Worm (Caenorhabditis elegans): ENCODE measurements around the gene cld-9.

Gene cld-9

DNA sequence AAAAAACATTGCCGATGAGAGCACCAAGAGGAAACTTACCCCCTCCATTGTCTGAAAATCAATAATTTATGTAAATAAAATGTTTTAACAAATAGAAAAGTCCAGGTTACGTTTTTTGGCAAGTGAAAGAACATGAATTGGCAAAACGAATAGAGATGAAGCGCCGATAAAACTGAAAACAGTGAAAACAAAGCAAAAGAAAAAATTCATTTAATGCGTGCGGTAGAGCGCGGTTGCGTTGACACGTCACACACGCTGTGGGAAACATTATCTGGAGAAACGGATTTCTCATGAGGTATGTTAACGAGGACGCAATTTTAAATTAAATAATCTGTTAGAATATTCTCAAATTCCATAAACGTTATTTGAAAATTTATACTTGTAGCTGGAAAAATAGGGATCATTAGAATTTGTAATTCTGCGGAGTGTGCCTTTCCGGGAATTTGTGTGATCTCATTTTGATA is 36.4 kb downstream of the cld-9 start, which contains the start of gene zipt-9 (continued):
- TF ChIP-seq lin-13 (GFP tag; optimal IDR thresholded peaks at IDR 0.05) = peak; percentile 46
- no peak for TF ChIP-seq saeg-2 (GFP tag; IDR thresholded peaks at IDR 0.05)
- TF ChIP-seq nhr-11 (tag; optimal IDR thresholded peaks at IDR 0.05) = peak; percentile 56
- peak; percentile 56 for TF ChIP-seq nhr-77 (tag; optimal IDR thresholded peaks at IDR 0.05)
- peak; percentile 56 for TF ChIP-seq hlh-11 (tag; optimal IDR thresholded peaks at IDR 0.05)
- no peak for TF ChIP-seq unc-39 (tag; optimal IDR thresholded peaks at IDR 0.05)
- no peak for TF ChIP-seq zag-1 (tag; optimal IDR thresholded peaks at IDR 0.05)
- TF ChIP-seq duxl-1 (tag; optimal IDR thresholded peaks at IDR 0.05; ENCODE audit: poor library complexity) = peak; percentile 31
- peak; percentile 46; the same call in 1 of the 2 replicates for TF ChIP-seq dmd-9 (GFP tag; IDR thresholded peaks at IDR 0.05)
- no peak for TF ChIP-seq fos-1 (tag; optimal IDR thresholded peaks at IDR 0.05)
- no peak for TF ChIP-seq Y105C5A.15 (GFP tag; IDR thresholded peaks at IDR 0.05)
- TF ChIP-seq mdt-29 (GFP tag; IDR thresholded peaks at IDR 0.05) = no peak
- no peak for TF ChIP-seq dmd-8 (GFP tag; IDR thresholded peaks at IDR 0.05)
- no peak for TF ChIP-seq aly-2 (tag; optimal IDR thresholded peaks at IDR 0.05)
- no peak for TF ChIP-seq Y48G9A.11 (GFP tag; IDR thresholded peaks at IDR 0.05)
- TF ChIP-seq zfp-3 (GFP tag; conservative IDR thresholded peaks at IDR 0.05) = no peak
- no peak for TF ChIP-seq nhr-237 (tag; optimal IDR thresholded peaks at IDR 0.05)
- no peak for TF ChIP-seq arid-1 (GFP tag; conservative IDR thresholded peaks at IDR 0.05)
- 0 out of 2 replicates have a peak, but pooled peaks have one; percentile 49 for TF ChIP-seq ceh-20 (GFP tag; IDR thresholded peaks at IDR 0.05)
- TF ChIP-seq lir-3 (tag; optimal IDR thresholded peaks at IDR 0.05) = no peak
- TF ChIP-seq lim-7 (GFP tag; IDR thresholded peaks at IDR 0.05) = no peak
- no peak for TF ChIP-seq mdl-1 (tag; optimal IDR thresholded peaks at IDR 0.05)
- TF ChIP-seq set-16 (GFP tag; IDR thresholded peaks at IDR 0.05) = no peak
- TF ChIP-seq ZK337.2 (GFP tag; IDR thresholded peaks at IDR 0.05) = peak; percentile 73; the same call in 1 of the 2 replicates
- no peak for TF ChIP-seq snpc-1.2 (GFP tag; IDR thresholded peaks at IDR 0.05)
- no peak for TF ChIP-seq attf-4 (tag; optimal IDR thresholded peaks at IDR 0.05)
- TF ChIP-seq skn-1 (tag; optimal IDR thresholded peaks at IDR 0.05) = no peak
- TF ChIP-seq F26F4.8 (GFP tag; conservative IDR thresholded peaks at IDR 0.05) = no peak
- peak; percentile 62 for TF ChIP-seq ces-1 (GFP tag; optimal IDR thresholded peaks at IDR 0.05)
- peak; percentile 24 for TF ChIP-seq lin-15B (tag; optimal IDR thresholded peaks at IDR 0.05)
- TF ChIP-seq snpc-4 (tag; optimal IDR thresholded peaks at IDR 0.05) = no peak
- TF ChIP-seq ceh-28 (tag; optimal IDR thresholded peaks at IDR 0.05) = no peak
- no peak for TF ChIP-seq nhr-76 (tag; optimal IDR thresholded peaks at IDR 0.05)
- TF ChIP-seq egl-43 (GFP tag; IDR thresholded peaks at IDR 0.05) = no peak
- TF ChIP-seq ZK546.5 (tag; optimal IDR thresholded peaks at IDR 0.05) = no peak
- no peak for TF ChIP-seq F44E2.7 (GFP tag; IDR thresholded peaks at IDR 0.05)
- no peak for TF ChIP-seq nhr-102 (tag; optimal IDR thresholded peaks at IDR 0.05)
- no peak for TF ChIP-seq gei-8 (GFP tag; optimal IDR thresholded peaks at IDR 0.05)
- TF ChIP-seq ceh-82 (tag; optimal IDR thresholded peaks at IDR 0.05) = no peak
- peak; percentile 62; the same call in 1 of the 2 replicates for TF ChIP-seq hmg-1.1 (GFP tag; IDR thresholded peaks at IDR 0.05)
- TF ChIP-seq unc-62 (GFP tag; optimal IDR thresholded peaks at IDR 0.05 in 1 of 2) = peak in 1 of 2 experiments; percentile 84
- no peak for TF ChIP-seq unc-62 (tag; optimal IDR thresholded peaks at IDR 0.05)
- TF ChIP-seq mxl-3 (GFP tag; optimal IDR thresholded peaks at IDR 0.05) = peak; percentile 74
- TF ChIP-seq zip-2 (tag; optimal IDR thresholded peaks at IDR 0.05) = no peak
- no peak for TF ChIP-seq ztf-7 (tag; optimal IDR thresholded peaks at IDR 0.05)
- peak; percentile 66 for TF ChIP-seq rbr-2 (tag; optimal IDR thresholded peaks at IDR 0.05)
- peak; percentile 96 for TF ChIP-seq mes-2 (tag; optimal IDR thresholded peaks at IDR 0.05; ENCODE audit: poor library complexity, severe bottlenecking)
- TF ChIP-seq hif-1 (tag; optimal IDR thresholded peaks at IDR 0.05) = peak in 1 of 2 experiments; percentile 88
- no peak for TF ChIP-seq nhr-25 (tag; optimal IDR thresholded peaks at IDR 0.05; ENCODE audit: borderline replicate concordance, insufficient read depth)
- TF ChIP-seq hlh-30 (tag; optimal IDR thresholded peaks at IDR 0.05; ENCODE audit: insufficient read depth) = no peak
- no peak for TF ChIP-seq nhr-42 (GFP tag; IDR thresholded peaks at IDR 0.05)
- TF ChIP-seq nhr-10 (tag; optimal IDR thresholded peaks at IDR 0.05) = no peak

Data from whole organism, L4 larva.